Worm (Caenorhabditis elegans): ENCODE data around the gene K08B5.2.

Gene K08B5.2

ce11 chrX:16545641-16546040 is 8.0 kb downstream of the K08B5.2 start:
- TF ChIP-seq zip-2 (tag; optimal IDR thresholded peaks at IDR 0.05) (no peak), rbr-2 (tag; optimal IDR thresholded peaks at IDR 0.05) (no peak), lsy-2 (tag; optimal IDR thresholded peaks at IDR 0.05) (no peak), egl-43 (GFP tag; IDR thresholded peaks at IDR 0.05) (0 out of 2 replicates have a peak, but pooled peaks have one; percentile 59), dmd-8 (GFP tag; IDR thresholded peaks at IDR 0.05) (no peak)

ce11 chrX:16543887-16544286 is 9.8 kb downstream of the K08B5.2 start:
- TF ChIP-seq daf-16 (GFP tag; optimal IDR thresholded peaks at IDR 0.05), result no peak
- no peak for TF ChIP-seq daf-16 (tag; optimal IDR thresholded peaks at IDR 0.05)
- peak in 1 of 2 experiments; percentile 91 for TF ChIP-seq unc-62 (GFP tag; optimal IDR thresholded peaks at IDR 0.05 in 1 of 2)
- TF ChIP-seq unc-62 (tag; optimal IDR thresholded peaks at IDR 0.05), result no peak

- TF ChIP-seq jun-1 (tag; optimal IDR thresholded peaks at IDR 0.05) (no peak), D1046.2 (GFP tag; IDR thresholded peaks at IDR 0.05) (no peak), mes-2 (tag; optimal IDR thresholded peaks at IDR 0.05; ENCODE audit: poor library complexity, severe bottlenecking) (no peak), saeg-2 (GFP tag; IDR thresholded peaks at IDR 0.05) (no peak), egl-27 (tag; optimal IDR thresholded peaks at IDR 0.05) (no peak), vab-7 (GFP tag; IDR thresholded peaks at IDR 0.05) (no peak), dmd-9 (GFP tag; IDR thresholded peaks at IDR 0.05) (no peak), Y48G9A.11 (GFP tag; IDR thresholded peaks at IDR 0.05) (no peak), madf-9 (GFP tag; conservative IDR thresholded peaks at IDR 0.05) (no peak), dpl-1 (GFP tag; optimal IDR thresholded peaks at IDR 0.05) (no peak), lin-1 (GFP tag; IDR thresholded peaks at IDR 0.05) (no peak), zfp-2 (tag; optimal IDR thresholded peaks at IDR 0.05) (no peak), nhr-48 (tag; optimal IDR thresholded peaks at IDR 0.05) (no peak), cey-2 (tag; optimal IDR thresholded peaks at IDR 0.05; ENCODE audit: borderline replicate concordance, insufficient read depth) (no peak), php-3 (GFP tag; IDR thresholded peaks at IDR 0.05) (no peak), lin-29 (GFP tag; IDR thresholded peaks at IDR 0.05) (no peak), ceh-62 (tag; optimal IDR thresholded peaks at IDR 0.05) (no peak)
These were observed 13.3 kb downstream of the K08B5.2 start, which contains the start of gene osm-1 for ce11 chrX:16540374-16540773. Gene osm-1, plus strand, starts transcription at chrX:16540674.

ce11 chrX:16536230-16536940 is 17.3 kb downstream of the K08B5.2 start, which contains the start of gene pat-9:
Gene pat-9, plus strand, starts transcription at chrX:16536890.
- TF ChIP-seq lin-15B (tag; optimal IDR thresholded peaks at IDR 0.05) (no peak), set-16 (GFP tag; IDR thresholded peaks at IDR 0.05) (peak; percentile 80)

DNA sequence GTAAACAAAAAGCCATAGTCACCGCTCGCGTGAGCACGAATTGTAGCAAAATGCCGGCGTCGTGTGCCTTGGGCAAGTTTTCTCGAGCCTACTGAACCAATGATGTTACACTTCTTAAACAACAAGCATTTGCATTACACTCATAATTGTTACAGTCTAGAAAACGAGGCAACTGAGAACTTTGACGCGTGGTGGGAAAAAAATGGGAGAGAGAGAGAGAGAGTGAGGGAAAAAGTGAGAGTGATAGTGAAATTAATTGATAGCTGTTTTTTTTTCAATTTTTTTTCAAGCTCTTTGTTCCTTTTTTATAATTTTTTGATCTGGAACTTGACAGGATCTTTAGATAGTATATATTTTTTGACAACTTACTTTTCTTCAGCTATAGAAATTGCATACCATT is 18.5 kb downstream of the K08B5.2 start:
- TF ChIP-seq jun-1 (tag; optimal IDR thresholded peaks at IDR 0.05) (no peak), hlh-11 (tag; optimal IDR thresholded peaks at IDR 0.05) (peak; percentile 2), Y5F2A.4 (GFP tag; optimal IDR thresholded peaks at IDR 0.05) (no peak), ZK337.2 (GFP tag; IDR thresholded peaks at IDR 0.05) (no peak), mes-2 (tag; optimal IDR thresholded peaks at IDR 0.05; ENCODE audit: poor library complexity, severe bottlenecking) (no peak), R02D3.7 (tag; optimal IDR thresholded peaks at IDR 0.05) (no peak)

- TF ChIP-seq zip-11 (GFP tag; IDR thresholded peaks at IDR 0.05) (no peak), ceh-20 (GFP tag; IDR thresholded peaks at IDR 0.05) (peak; percentile 7; the same call in 1 of the 2 replicates), D1046.2 (GFP tag; IDR thresholded peaks at IDR 0.05) (no peak), daf-16 (GFP tag; optimal IDR thresholded peaks at IDR 0.05) (peak in 1 of 2 experiments; percentile 44), daf-16 (tag; optimal IDR thresholded peaks at IDR 0.05) (no peak), nhr-11 (tag; optimal IDR thresholded peaks at IDR 0.05) (peak; percentile 51), mxl-2 (GFP tag; conservative IDR thresholded peaks at IDR 0.05) (no peak), hlh-30 (tag; optimal IDR thresholded peaks at IDR 0.05; ENCODE audit: insufficient read depth) (peak; percentile 8), F26F4.8 (GFP tag; conservative IDR thresholded peaks at IDR 0.05) (no peak)
These were observed 19.1 kb downstream of the K08B5.2 start for ce11 chrX:16534564-16534963.

Measured in whole organism, L4 larva.